Worm (Caenorhabditis elegans): ENCODE results near the gene nas-16.

DNA sequence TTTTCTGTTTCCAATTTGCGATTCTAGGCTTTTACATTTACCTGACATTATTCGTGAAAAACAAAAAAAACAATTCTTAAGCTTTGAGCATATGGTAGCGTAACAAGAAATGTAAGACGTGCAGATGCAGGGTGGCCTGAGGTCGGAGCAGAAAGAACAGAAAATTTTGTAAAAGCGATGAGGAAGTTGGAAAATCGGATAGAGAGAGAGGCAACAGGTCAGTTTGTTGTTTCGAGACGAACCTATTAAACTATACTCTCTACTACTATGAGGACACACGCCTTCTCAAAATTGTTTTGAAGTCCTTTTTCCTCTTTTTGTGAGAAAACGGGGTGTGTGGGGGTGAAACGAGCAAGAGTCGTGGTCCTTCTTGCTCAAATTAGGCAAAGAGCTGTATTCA lies 29.5 kb downstream of the nas-16 start, which contains the start of gene des-2:
- TF ChIP-seq pha-4 (tag; optimal IDR thresholded peaks at IDR 0.05) (no peak), flh-1 (GFP tag; optimal IDR thresholded peaks at IDR 0.05) (no peak), nhr-237 (tag; optimal IDR thresholded peaks at IDR 0.05) (no peak), cnd-1 (tag; optimal IDR thresholded peaks at IDR 0.05) (no peak), unc-62 (GFP tag; optimal IDR thresholded peaks at IDR 0.05) (no peak), lin-13 (tag; optimal IDR thresholded peaks at IDR 0.05) (no peak), mep-1 (tag; optimal IDR thresholded peaks at IDR 0.05) (no peak)
